Worm (Caenorhabditis elegans) whole organism, young adult: ENCODE data around the gene srw-108.

Source experiments
- lir-1 ChIP-seq: fragments of 200-800 bp; sonication (Bioruptor generic); conservative IDR thresholded peaks from 2 replicates; pipeline ENCODE4 v1.3.6; 2022; ENCODE audit warnings: missing genetic modification reagents, missing genetic modification characterization, missing compliant biosample characterization
- unc-130 ChIP-seq: sonication (generic microtip); optimal IDR thresholded peaks from 2 replicates; lab custom pipeline; 2016; ENCODE audit warnings: missing genetic modification reagents, missing genetic modification characterization, missing compliant biosample characterization
- unc-62 ChIP-seq: fragments of 150-350 bp; optimal IDR thresholded peaks from 2 replicates; lab custom pipeline; 2014; ENCODE audit warnings: missing biosample characterization, missing genetic modification reagents, missing genetic modification characterization

ce11 chrV:565984-566383 is 38.3 kb downstream of the srw-108 start, which contains the start of gene sri-73:
- no peak for TF ChIP-seq unc-62 (GFP tag; lab: Kevin White, UChicago)
- no peak for TF ChIP-seq lir-1 (GFP tag; lab: Robert Waterston, UW)
- no peak for TF ChIP-seq unc-130
